Fruit fly (Drosophila melanogaster) whole organism, prepupa: Measurements from ENCODE around the gene alpha-Man-Ib.

ENCODE experiments used
- Blimp-1 ChIP-seq: fragments of 200-800 bp; sonication (Bioruptor generic); optimal IDR thresholded peaks from 3 replicates; lab custom pipeline; 2017; ENCODE audit warnings: missing biosample characterization, missing genetic modification characterization, mild to moderate bottlenecking, moderate library complexity, missing genetic modification reagents
- CG10669 ChIP-seq: fragments of 200-800 bp; sonication (Bioruptor generic); optimal IDR thresholded peaks from 3 replicates; lab custom pipeline; 2018; ENCODE audit warnings: missing biosample characterization, mild to moderate bottlenecking, missing genetic modification characterization, moderate library complexity
- CG11762 ChIP-seq: fragments of 200-800 bp; sonication (Bioruptor generic); optimal IDR thresholded peaks from 3 replicates; lab custom pipeline; 2016; ENCODE audit warnings: missing biosample characterization, missing genetic modification characterization; ENCODE audit not compliant: insufficient read depth
- CG11902 ChIP-seq: fragments of 200-800 bp; sonication (Bioruptor generic); optimal IDR thresholded peaks from 3 replicates; lab custom pipeline; 2016; ENCODE audit warnings: missing biosample characterization, missing genetic modification characterization
- CG15336 ChIP-seq: fragments of 200-800 bp; sonication (Bioruptor generic); IDR thresholded peaks from 2 replicates; pipeline ENCODE4 v1.3.6; 2022; ENCODE audit warnings: missing biosample characterization, missing genetic modification characterization
- CG16779 ChIP-seq: fragments of 200-800 bp; sonication (Bioruptor generic); optimal IDR thresholded peaks from 3 replicates; lab custom pipeline; 2017; ENCODE audit warnings: missing biosample characterization, mild to moderate bottlenecking, missing genetic modification characterization
- CG3032 ChIP-seq: fragments of 200-800 bp; optimal IDR thresholded peaks from 2 replicates; lab custom pipeline; 2019; ENCODE audit warnings: missing biosample characterization, mild to moderate bottlenecking, missing genetic modification characterization, moderate library complexity
- CG31627 ChIP-seq: fragments of 200-800 bp; sonication (Bioruptor generic); optimal IDR thresholded peaks from 3 replicates; lab custom pipeline; 2016; ENCODE audit warnings: missing biosample characterization, missing genetic modification characterization
- CG32006 ChIP-seq: fragments of 200-800 bp; sonication (Bioruptor generic); optimal IDR thresholded peaks from 3 replicates; lab custom pipeline; 2017; ENCODE audit warnings: missing biosample characterization, mild to moderate bottlenecking, missing genetic modification characterization
- CG34406 ChIP-seq: fragments of 200-800 bp; sonication (Bioruptor generic); optimal IDR thresholded peaks from 3 replicates; lab custom pipeline; 2016; ENCODE audit warnings: missing biosample characterization, missing genetic modification characterization
- CG3919 ChIP-seq: fragments of 200-800 bp; sonication (Bioruptor generic); optimal IDR thresholded peaks from 3 replicates; lab custom pipeline; 2016; ENCODE audit warnings: missing biosample characterization, missing genetic modification characterization
- CG6163 ChIP-seq: fragments of 200-800 bp; sonication (Bioruptor generic); IDR thresholded peaks from 3 replicates; pipeline ENCODE4 v1.3.6; 2022; ENCODE audit warnings: missing biosample characterization, missing genetic modification characterization
- CG6276 ChIP-seq: fragments of 200-800 bp; sonication (Bioruptor generic); optimal IDR thresholded peaks from 2 replicates; lab custom pipeline; 2017; ENCODE audit warnings: missing biosample characterization, mild to moderate bottlenecking, missing genetic modification characterization
- CG6792 ChIP-seq: fragments of 200-800 bp; sonication (Bioruptor generic); optimal IDR thresholded peaks from 3 replicates; lab custom pipeline; 2016; ENCODE audit warnings: missing biosample characterization, missing genetic modification characterization
- CG6808 ChIP-seq: fragments of 200-800 bp; sonication (Bioruptor generic); optimal IDR thresholded peaks from 3 replicates; lab custom pipeline; 2017; ENCODE audit warnings: missing biosample characterization, missing genetic modification characterization, mild to moderate bottlenecking, moderate library complexity, missing genetic modification reagents
- CG6854 ChIP-seq: fragments of 200-800 bp; sonication (Bioruptor generic); optimal IDR thresholded peaks from 2 replicates; lab custom pipeline; 2017; ENCODE audit warnings: missing biosample characterization, mild to moderate bottlenecking, missing genetic modification characterization
- CG7368 ChIP-seq: fragments of 200-800 bp; sonication (Bioruptor generic); optimal IDR thresholded peaks from 3 replicates; lab custom pipeline; 2016; ENCODE audit warnings: missing biosample characterization, missing genetic modification characterization
- CG8319 ChIP-seq: fragments of 200-800 bp; sonication (Bioruptor generic); optimal IDR thresholded peaks from 3 replicates; lab custom pipeline; 2016; ENCODE audit warnings: missing biosample characterization, missing genetic modification characterization
- CG9139 ChIP-seq: fragments of 200-800 bp; sonication (Bioruptor generic); optimal IDR thresholded peaks from 3 replicates; lab custom pipeline; 2017; ENCODE audit warnings: missing biosample characterization, mild to moderate bottlenecking, missing genetic modification characterization
- Eip78C ChIP-seq: fragments of 200-800 bp; sonication (Bioruptor generic); peaks from one replicate; lab custom pipeline; 2016; ENCODE audit warnings: missing biosample characterization, missing genetic modification characterization
- Eip93F ChIP-seq: fragments of 200-800 bp; sonication (Bioruptor generic); optimal IDR thresholded peaks from 2 replicates; lab custom pipeline; 2016; ENCODE audit warnings: missing biosample characterization, mild to moderate bottlenecking, missing genetic modification characterization
- Ets21C ChIP-seq: fragments of 200-800 bp; sonication (Bioruptor generic); optimal IDR thresholded peaks from 3 replicates; lab custom pipeline; 2016; ENCODE audit warnings: missing biosample characterization, missing genetic modification characterization
- Hr38 ChIP-seq: sonication (Bioruptor generic); optimal IDR thresholded peaks from 2 replicates; lab custom pipeline; 2016; ENCODE audit warnings: missing biosample characterization, missing genetic modification characterization
- Hr39 ChIP-seq: fragments of 200-800 bp; sonication (Bioruptor generic); optimal IDR thresholded peaks from 2 replicates; lab custom pipeline; 2016; ENCODE audit warnings: missing biosample characterization, missing genetic modification characterization
- Hr4 ChIP-seq: fragments of 200-800 bp; sonication (Bioruptor generic); optimal IDR thresholded peaks from 3 replicates; lab custom pipeline; 2016; ENCODE audit warnings: missing biosample characterization, missing genetic modification characterization
- Lpt ChIP-seq: fragments of 200-800 bp; sonication (Bioruptor generic); optimal IDR thresholded peaks from 3 replicates; lab custom pipeline; 2016; ENCODE audit warnings: missing biosample characterization, missing genetic modification characterization
- Met ChIP-seq: fragments of 200-800 bp; sonication (Bioruptor generic); optimal IDR thresholded peaks from 3 replicates; lab custom pipeline; 2016; ENCODE audit warnings: missing biosample characterization, missing genetic modification characterization
- OdsH ChIP-seq: fragments of 200-800 bp; sonication (Bioruptor generic); optimal IDR thresholded peaks from 3 replicates; lab custom pipeline; 2016; ENCODE audit warnings: missing biosample characterization, missing genetic modification characterization
- Smox ChIP-seq: fragments of 200-800 bp; sonication (Bioruptor generic); optimal IDR thresholded peaks from 3 replicates; lab custom pipeline; 2016; ENCODE audit warnings: missing biosample characterization, missing genetic modification characterization
- Sox102F ChIP-seq: fragments of 200-800 bp; sonication (Bioruptor generic); optimal IDR thresholded peaks from 2 replicates; lab custom pipeline; 2016; ENCODE audit warnings: missing biosample characterization, mild to moderate bottlenecking, missing genetic modification characterization
- achi ChIP-seq: fragments of 200-800 bp; sonication (Bioruptor generic); optimal IDR thresholded peaks from 3 replicates; lab custom pipeline; 2016; ENCODE audit warnings: missing biosample characterization, missing genetic modification characterization
- acj6 ChIP-seq: fragments of 200-800 bp; sonication (Bioruptor generic); optimal IDR thresholded peaks from 3 replicates; lab custom pipeline; 2016; ENCODE audit warnings: missing biosample characterization, missing genetic modification characterization
- dac ChIP-seq: fragments of 200-800 bp; sonication (Bioruptor generic); optimal IDR thresholded peaks from 2 replicates; lab custom pipeline; 2017; ENCODE audit warnings: missing biosample characterization, mild to moderate bottlenecking, missing genetic modification characterization
- dsx ChIP-seq: fragments of 200-800 bp; optimal IDR thresholded peaks from 3 replicates; lab custom pipeline; 2019; ENCODE audit warnings: missing biosample characterization, mild to moderate bottlenecking, missing genetic modification characterization, moderate library complexity; ENCODE audit not compliant: poor library complexity, severe bottlenecking
- eg ChIP-seq: fragments of 200-800 bp; sonication (Bioruptor generic); IDR thresholded peaks from 3 replicates; pipeline ENCODE4 v1.3.6; 2022; ENCODE audit warnings: missing biosample characterization, missing genetic modification characterization
- esn ChIP-seq: fragments of 200-800 bp; sonication (Bioruptor generic); optimal IDR thresholded peaks from 2 replicates; lab custom pipeline; 2016; ENCODE audit warnings: missing biosample characterization, mild to moderate bottlenecking, missing genetic modification characterization, moderate library complexity
- fd59A ChIP-seq: fragments of 200-800 bp; sonication (Bioruptor generic); optimal IDR thresholded peaks from 2 replicates; lab custom pipeline; 2017; ENCODE audit warnings: missing biosample characterization, mild to moderate bottlenecking, missing genetic modification characterization, missing genetic modification reagents
- fd85E ChIP-seq: fragments of 200-800 bp; sonication (Bioruptor generic); optimal IDR thresholded peaks from 3 replicates; lab custom pipeline; 2016; ENCODE audit warnings: missing biosample characterization, missing genetic modification characterization
- lz ChIP-seq: fragments of 200-800 bp; sonication (Bioruptor generic); optimal IDR thresholded peaks from 3 replicates; lab custom pipeline; 2016; ENCODE audit warnings: missing biosample characterization, missing genetic modification characterization
- net ChIP-seq: fragments of 200-800 bp; sonication (Bioruptor generic); optimal IDR thresholded peaks from 3 replicates; lab custom pipeline; 2016; ENCODE audit warnings: missing biosample characterization, missing genetic modification characterization
- pdm3 ChIP-seq: fragments of 200-800 bp; sonication (Bioruptor generic); optimal IDR thresholded peaks from 3 replicates; lab custom pipeline; 2016; ENCODE audit warnings: missing biosample characterization, missing genetic modification characterization
- salr ChIP-seq, 2 experiments: fragments of 200-800 bp; sonication (Bioruptor generic); optimal IDR thresholded peaks; 3 replicates each; lab custom pipeline; 2016 to 2018; ENCODE audit warnings: missing biosample characterization in 2 of 2, missing genetic modification characterization in 2 of 2, mild to moderate bottlenecking in 1 of 2
- spab ChIP-seq: fragments of 200-800 bp; sonication (Bioruptor generic); optimal IDR thresholded peaks from 2 replicates; lab custom pipeline; 2017; ENCODE audit warnings: missing biosample characterization, mild to moderate bottlenecking, missing genetic modification characterization, missing genetic modification reagents
- ss ChIP-seq, 2 experiments: fragments of 200-800 bp; sonication (Bioruptor generic); optimal IDR thresholded peaks; 2 replicates in 1 of 2; 3 replicates in 1 of 2; lab custom pipeline; 2017 to 2018; ENCODE audit warnings: mild to moderate bottlenecking in 2 of 2, missing biosample characterization in 2 of 2, missing genetic modification characterization in 2 of 2, moderate library complexity in 1 of 2
- topi ChIP-seq: fragments of 200-800 bp; sonication (Bioruptor generic); optimal IDR thresholded peaks from 3 replicates; lab custom pipeline; 2016; ENCODE audit warnings: missing biosample characterization, missing genetic modification characterization
- vri ChIP-seq: fragments of 200-800 bp; sonication (Bioruptor generic); optimal IDR thresholded peaks from 3 replicates; lab custom pipeline; 2016; ENCODE audit warnings: missing biosample characterization, mild to moderate bottlenecking, missing genetic modification characterization

Gene alpha-Man-Ib

dm6 chr3R:29063207-29063920 lies 49.3 kb downstream of the alpha-Man-Ib start (continued):
- TF ChIP-seq CG32006 (peak; percentile 78), CG8319 (peak; percentile 63), CG31627 (GFP tag; lab: Kevin White, UChicago) (peak; percentile 62), achi (peak; percentile 73), CG10669 (GFP tag; lab: Kevin White, UChicago) (peak; percentile 72), ss (GFP tag; optimal IDR thresholded peaks at IDR 0.05; lab: Kevin White, UChicago) (peak in 1 of 2 experiments; percentile 18), CG6792 (GFP tag; lab: Kevin White, UChicago) (peak; percentile 64), CG7368 (peak; percentile 28), CG6163 (no peak), CG3919 (GFP tag; lab: Kevin White, UChicago) (peak; percentile 32), dac (GFP tag; lab: Kevin White, UChicago) (no peak), OdsH (GFP tag; lab: Kevin White, UChicago) (peak; percentile 63), CG6276 (GFP tag; lab: Kevin White, UChicago) (peak; percentile 35), Hr38 (GFP tag; lab: Kevin White, UChicago) (no peak), Smox (GFP tag; lab: Kevin White, UChicago) (peak; percentile 68), fd85E (GFP tag; lab: Kevin White, UChicago) (no peak), Eip93F (GFP tag; lab: Kevin White, UChicago) (peak; percentile 26), CG11902 (GFP tag; lab: Kevin White, UChicago) (peak; percentile 61), Hr39 (GFP tag; lab: Kevin White, UChicago) (peak; percentile 58), CG6854 (GFP tag; lab: Kevin White, UChicago) (no peak), dsx (GFP tag; lab: Kevin White, UChicago) (peak; percentile 32), CG3032 (tag; lab: Kevin White, UChicago) (peak; percentile 78), esn (GFP tag; lab: Kevin White, UChicago) (peak; percentile 86), topi (peak; percentile 57), Blimp-1 (GFP tag; lab: Kevin White, UChicago) (peak; percentile 9), CG34406 (GFP tag; lab: Kevin White, UChicago) (peak; percentile 77), CG15336 (no peak), CG6808 (GFP tag; lab: Kevin White, UChicago) (peak; percentile 75), Eip78C (peak; percentile 91), Ets21C (GFP tag; lab: Kevin White, UChicago) (peak; percentile 35)

DNA sequence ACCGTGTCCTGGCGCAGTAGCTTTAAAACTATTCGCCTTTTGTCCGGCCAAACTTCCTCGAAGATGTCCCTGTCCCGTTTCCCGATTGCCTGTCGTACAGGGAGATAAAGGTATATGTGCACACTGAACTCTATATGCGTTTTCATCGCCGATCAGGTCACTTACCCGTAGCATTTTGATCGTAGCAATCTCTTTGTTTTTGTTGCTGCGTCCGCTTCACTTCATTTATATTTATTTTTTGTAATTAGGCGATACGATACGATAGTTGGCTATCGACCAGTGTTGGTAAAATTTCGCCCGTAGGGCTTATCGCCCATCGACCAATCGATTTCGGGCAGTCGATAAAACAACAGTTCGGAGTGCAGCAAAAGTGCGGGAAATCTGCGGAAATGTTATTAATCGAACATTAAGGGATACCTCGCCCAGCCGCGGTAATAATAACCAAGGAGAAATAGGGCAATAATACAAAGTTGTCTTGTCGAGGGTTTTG lies 49.9 kb downstream of the alpha-Man-Ib start, which contains the start of the genes Cul5 and Bicra:
Gene Cul5 (minus strand): TSS at position 259 of the 490 bp plus-strand sequence.
Gene Bicra (plus strand): TSS at position 324 of the 490 bp plus-strand sequence.
- no peak for TF ChIP-seq net (GFP tag; lab: Kevin White, UChicago)
- TF ChIP-seq CG11762 (GFP tag; lab: Kevin White, UChicago) = no peak
- no peak for TF ChIP-seq CG34406 (GFP tag; lab: Kevin White, UChicago)
- TF ChIP-seq CG6276 (GFP tag; lab: Kevin White, UChicago) = no peak
- TF ChIP-seq Hr4 (GFP tag; lab: Kevin White, UChicago) = no peak
- TF ChIP-seq dsx (GFP tag; lab: Kevin White, UChicago) = no peak
- TF ChIP-seq esn (GFP tag; lab: Kevin White, UChicago) = no peak
- TF ChIP-seq spab (GFP tag; lab: Kevin White, UChicago) = no peak
- TF ChIP-seq vri = peak; percentile 45
- no peak for TF ChIP-seq fd85E (GFP tag; lab: Kevin White, UChicago)
- TF ChIP-seq eg (GFP tag; lab: Robert Waterston, UW) = no peak
- TF ChIP-seq Eip78C = no peak
- TF ChIP-seq acj6 = no peak
- TF ChIP-seq CG9139 (GFP tag; lab: Kevin White, UChicago) = peak; percentile 53
- no peak for TF ChIP-seq Met
- TF ChIP-seq CG16779 = peak; percentile 48
- no peak for TF ChIP-seq OdsH (GFP tag; lab: Kevin White, UChicago)
- no peak for TF ChIP-seq CG32006
- no peak for TF ChIP-seq Eip93F (GFP tag; lab: Kevin White, UChicago)
- TF ChIP-seq Lpt (GFP tag; lab: Kevin White, UChicago) = no peak
- TF ChIP-seq CG8319 = no peak
- no peak for TF ChIP-seq pdm3 (GFP tag; lab: Kevin White, UChicago)
- TF ChIP-seq salr (GFP tag; optimal IDR thresholded peaks at IDR 0.05; lab: Kevin White, UChicago) = no peak
- TF ChIP-seq CG10669 (GFP tag; lab: Kevin White, UChicago) = no peak
- TF ChIP-seq CG31627 (GFP tag; lab: Kevin White, UChicago) = no peak
- TF ChIP-seq CG15336 = no peak
- no peak for TF ChIP-seq lz
- TF ChIP-seq Sox102F (GFP tag; lab: Kevin White, UChicago) = no peak
- TF ChIP-seq CG6792 (GFP tag; lab: Kevin White, UChicago) = no peak
- no peak for TF ChIP-seq CG3919 (GFP tag; lab: Kevin White, UChicago)
- TF ChIP-seq fd59A (GFP tag; lab: Kevin White, UChicago) = no peak
- no peak for TF ChIP-seq Smox (GFP tag; lab: Kevin White, UChicago)
- no peak for TF ChIP-seq Hr39 (GFP tag; lab: Kevin White, UChicago)
